Worm (Caenorhabditis elegans): ENCODE results near the gene F55G7.5.

DNA sequence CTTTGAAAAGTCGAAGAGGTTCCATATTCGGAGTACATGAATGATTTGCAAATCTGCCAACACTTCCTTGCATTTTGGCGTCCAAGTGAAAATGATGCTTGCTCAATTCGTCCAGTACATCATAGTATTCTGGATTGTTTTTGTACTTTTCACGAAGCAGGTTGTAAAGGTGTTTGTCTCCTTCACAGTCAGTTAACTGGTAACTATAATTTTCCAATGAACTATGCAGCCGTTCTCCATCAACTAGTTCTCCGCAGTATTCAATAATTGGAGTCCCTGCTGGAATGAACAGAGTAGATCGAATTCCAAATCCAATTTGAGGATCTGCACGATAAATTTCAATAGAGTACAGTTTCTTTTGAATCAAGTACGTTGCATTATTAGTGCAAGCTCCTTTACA, 32.6 kb upstream of the F55G7.5 start:
- no peak for TF ChIP-seq med-1 (GFP tag; optimal IDR thresholded peaks at IDR 0.05; ENCODE audit: insufficient read depth)
- no peak for TF ChIP-seq ref-1 (GFP tag; conservative IDR thresholded peaks at IDR 0.05)
- TF ChIP-seq tab-1 (GFP tag; IDR thresholded peaks at IDR 0.05): no peak
- no peak for TF ChIP-seq klf-2 (GFP tag; conservative IDR thresholded peaks at IDR 0.05)
- no peak for TF ChIP-seq ztf-29 (GFP tag; IDR thresholded peaks at IDR 0.05)
- no peak for TF ChIP-seq ztf-23 (GFP tag; IDR thresholded peaks at IDR 0.05)
- no peak for TF ChIP-seq flt-1 (GFP tag; IDR thresholded peaks at IDR 0.05)

Data from whole organism, midembryonic.